Worm (Caenorhabditis elegans) whole organism, L2 larva: ENCODE data around the gene hpo-40.

Source experiments
- snpc-4 ChIP-seq: fragments of 150-350 bp; optimal IDR thresholded peaks from 2 replicates; lab custom pipeline; 2014; ENCODE audit warnings: missing biosample characterization, missing genetic modification characterization
- unc-62 ChIP-seq: fragments of 150-350 bp; optimal IDR thresholded peaks from 2 replicates; lab custom pipeline; 2014; ENCODE audit warnings: missing biosample characterization, missing genetic modification reagents, missing genetic modification characterization
- ztf-1 ChIP-seq: fragments of 200-800 bp; sonication (Bioruptor generic); conservative IDR thresholded peaks from 2 replicates; pipeline ENCODE4 v1.3.6; 2022; ENCODE audit warnings: missing genetic modification characterization, missing compliant biosample characterization

DNA sequence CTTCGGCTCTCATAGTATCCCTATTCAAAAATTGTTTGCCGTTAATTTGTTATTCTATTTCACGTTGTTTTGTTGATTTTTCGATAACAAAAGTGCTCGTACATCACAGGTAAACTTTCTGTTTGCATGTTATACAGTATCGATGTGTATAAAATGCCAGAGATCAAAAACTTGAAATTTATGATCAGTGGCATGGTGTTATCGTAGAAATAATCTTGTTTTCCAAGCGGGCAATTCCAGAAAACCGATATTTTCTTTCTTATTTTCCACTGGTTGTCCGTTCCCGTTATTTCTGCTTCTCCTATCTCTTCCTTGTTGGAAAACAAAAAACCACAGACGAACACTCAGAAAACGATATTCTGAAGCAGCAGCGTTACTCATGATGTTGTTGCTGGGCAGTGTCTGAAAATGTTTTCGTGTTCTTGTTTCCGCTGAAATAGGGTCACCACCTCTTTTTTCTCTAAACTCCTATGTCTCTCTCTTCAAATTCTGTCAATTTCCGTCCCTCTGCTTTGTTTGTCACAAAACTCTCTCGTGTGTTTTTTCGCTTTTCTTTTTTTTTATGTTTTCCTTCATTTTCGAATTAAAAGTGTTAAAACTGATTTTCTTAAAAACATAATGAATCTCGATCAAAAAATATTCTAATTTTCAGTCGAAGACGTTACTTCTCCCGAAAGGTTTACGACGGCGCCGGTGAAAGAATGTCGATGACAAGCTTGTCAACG is 35.7 kb downstream of the hpo-40 start, which contains the start of gene akt-1:
- no peak for TF ChIP-seq snpc-4
- no peak for TF ChIP-seq ztf-1 (GFP tag; lab: Robert Waterston, UW)
- TF ChIP-seq unc-62 (GFP tag; lab: Kevin White, UChicago): no peak
